Worm (Caenorhabditis elegans): ENCODE measurements around the gene pax-2.
A peak's percentile ranks its signal among the peaks of the same experiment; 100 is the strongest.

ce11 chrIV:4152143-4152542, 52.0 kb downstream of the pax-2 start, which contains the start of the genes K08D10.10 and R07C12.1:
- no peak for TF ChIP-seq ztf-18 (tag; optimal IDR thresholded peaks at IDR 0.05)
- no peak for TF ChIP-seq tlf-1 (GFP tag; optimal IDR thresholded peaks at IDR 0.05)
- no peak for TF ChIP-seq snpc-4 (GFP tag; optimal IDR thresholded peaks at IDR 0.05)
- no peak for TF ChIP-seq snpc-4 (tag; optimal IDR thresholded peaks at IDR 0.05)
- no peak for TF ChIP-seq aptf-2 (GFP tag; conservative IDR thresholded peaks at IDR 0.05)
- TF ChIP-seq zfh-2 (GFP tag; conservative IDR thresholded peaks at IDR 0.05) = no peak
- TF ChIP-seq nhr-80 (tag; optimal IDR thresholded peaks at IDR 0.05) = peak; percentile 42
- TF ChIP-seq bed-1 (GFP tag; IDR thresholded peaks at IDR 0.05) = no peak
- TF ChIP-seq pha-4 (tag; optimal IDR thresholded peaks at IDR 0.05) = no peak
- no peak for TF ChIP-seq unc-130 (GFP tag; optimal IDR thresholded peaks at IDR 0.05)
- TF ChIP-seq C17E4.6 (GFP tag; IDR thresholded peaks at IDR 0.05) = no peak

All from whole organism, young adult.